Fruit fly (Drosophila melanogaster): ENCODE results near the gene Uch.

Uch gene

DNA sequence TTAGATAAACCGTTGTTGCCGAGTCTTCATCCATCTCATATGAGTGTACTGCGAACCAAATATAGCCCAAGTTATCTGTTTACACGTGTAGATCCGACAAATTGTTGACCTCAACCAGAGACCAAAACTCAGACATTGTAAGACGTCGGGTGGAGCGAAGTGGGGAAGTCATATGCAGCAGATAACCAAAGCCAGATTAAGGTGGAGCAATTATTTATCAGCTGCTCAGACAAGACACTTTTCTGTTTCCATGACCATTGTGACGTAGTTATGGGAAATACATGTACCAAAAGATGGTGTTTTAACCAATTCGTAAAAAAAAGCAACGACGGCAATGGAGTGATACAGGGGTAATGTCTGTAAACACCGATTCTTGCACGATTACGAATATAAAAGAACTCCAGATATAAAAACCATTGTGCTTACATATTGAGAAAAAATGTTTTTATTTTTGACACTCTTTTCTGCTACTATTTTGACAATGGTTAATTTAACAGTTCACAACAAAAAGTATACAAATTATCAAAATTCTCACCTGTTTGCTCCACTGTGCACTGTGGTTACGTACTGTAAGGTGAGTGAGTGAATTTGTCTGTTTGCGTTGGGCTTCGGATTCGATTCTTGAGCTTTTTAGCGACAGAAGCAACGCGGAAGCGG, 36.6 kb downstream of the Uch start (continued):
- TF ChIP-seq CG10543 (GFP tag; optimal IDR thresholded peaks at IDR 0.05): peak; percentile 16
- no peak for TF ChIP-seq CG7745 (tag; optimal IDR thresholded peaks at IDR 0.05)
- peak; percentile 32; the same call in 1 of the 2 replicates for TF ChIP-seq Ptx1 (GFP tag; IDR thresholded peaks at IDR 0.05)
- no peak for TF ChIP-seq pan (optimal IDR thresholded peaks at IDR 0.05)
- peak in 1 of 2 experiments; percentile 54 for TF ChIP-seq pan (GFP tag; optimal IDR thresholded peaks at IDR 0.05 in 1 of 2, IDR thresholded peaks at IDR 0.05 in 1 of 2)
- TF ChIP-seq unc-4 (GFP tag; IDR thresholded peaks at IDR 0.05; ENCODE audit: partially characterized antibody): no peak
- no peak for TF ChIP-seq CG16779 (GFP tag; IDR thresholded peaks at IDR 0.05)
- TF ChIP-seq Abd-B (GFP tag; optimal IDR thresholded peaks at IDR 0.05): no peak
- TF ChIP-seq zfh2 (GFP tag; optimal IDR thresholded peaks at IDR 0.05): peak; percentile 40
- TF ChIP-seq CG30403 (GFP tag; optimal IDR thresholded peaks at IDR 0.05): peak; percentile 56
- no peak for TF ChIP-seq Kr (GFP tag; optimal IDR thresholded peaks at IDR 0.05)
- no peak for TF ChIP-seq Lhr (GFP tag; optimal IDR thresholded peaks at IDR 0.05)
- TF ChIP-seq Doc3 (GFP tag; IDR thresholded peaks at IDR 0.05; ENCODE audit: partially characterized antibody): no peak
- no peak for TF ChIP-seq gsb-n (tag; optimal IDR thresholded peaks at IDR 0.05)
- no peak for TF ChIP-seq CG8765 (GFP tag; IDR thresholded peaks at IDR 0.05)
- no peak for TF ChIP-seq sc (optimal IDR thresholded peaks at IDR 0.05)
- no peak for TF ChIP-seq sc (GFP tag; optimal IDR thresholded peaks at IDR 0.05)
- TF ChIP-seq CG6175 (GFP tag; IDR thresholded peaks at IDR 0.05): no peak

DNA sequence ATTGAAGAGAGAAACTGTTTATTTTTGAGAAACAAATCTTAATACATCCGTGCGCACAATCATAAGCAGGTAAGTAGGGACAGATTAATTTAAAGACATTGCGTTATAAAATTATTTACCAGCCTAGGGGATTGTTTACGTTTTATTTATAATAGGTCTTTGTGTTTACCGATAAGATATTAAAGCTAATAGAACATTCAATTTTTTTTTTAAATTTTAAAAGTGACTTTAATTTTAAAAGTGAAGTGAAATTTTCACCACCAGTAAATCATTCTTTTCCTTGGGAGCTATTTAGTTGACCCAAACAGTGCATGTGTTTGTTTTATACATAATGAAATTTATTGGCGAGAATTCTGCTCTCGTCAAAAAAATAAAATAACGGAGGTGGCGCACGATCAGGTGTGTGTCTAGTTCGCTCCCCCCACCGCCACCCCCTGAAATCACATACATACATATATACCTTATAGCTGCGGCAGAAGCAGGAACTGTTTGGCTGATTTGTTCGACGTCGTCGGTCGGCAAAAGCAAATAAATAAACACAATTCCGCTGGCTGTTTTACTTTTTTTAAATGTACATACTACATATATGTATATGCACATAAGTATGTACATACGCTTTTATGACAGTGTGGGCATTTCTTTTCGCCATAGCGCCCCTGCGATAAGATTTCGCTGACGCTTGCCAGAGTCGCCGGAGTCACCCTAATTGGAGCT, 37.9 kb downstream of the Uch start:
- TF ChIP-seq CG8359 (GFP tag; optimal IDR thresholded peaks at IDR 0.05; ENCODE audit: borderline replicate concordance): no peak
- TF ChIP-seq PHDP (tag; optimal IDR thresholded peaks at IDR 0.05): peak; percentile 70
- no peak for TF ChIP-seq E2f1 (GFP tag; IDR thresholded peaks at IDR 0.05)
- TF ChIP-seq ap (GFP tag; IDR thresholded peaks at IDR 0.05): no peak
- TF ChIP-seq CG18262 (tag; optimal IDR thresholded peaks at IDR 0.05): peak; percentile 48
- no peak for TF ChIP-seq CG10959 (GFP tag; IDR thresholded peaks at IDR 0.05)
- peak; percentile 36 for TF ChIP-seq CG10209 (GFP tag; optimal IDR thresholded peaks at IDR 0.05)
- no peak for TF ChIP-seq vnd (GFP tag; IDR thresholded peaks at IDR 0.05; ENCODE audit: partially characterized antibody)
- no peak for TF ChIP-seq Scr (GFP tag; IDR thresholded peaks at IDR 0.05; ENCODE audit: partially characterized antibody)
- no peak for TF ChIP-seq CG4854 (GFP tag; optimal IDR thresholded peaks at IDR 0.05)
- peak; percentile 43; the same call in 1 of the 2 replicates for TF ChIP-seq wdn (GFP tag; IDR thresholded peaks at IDR 0.05)
- TF ChIP-seq Ets97D (GFP tag; optimal IDR thresholded peaks at IDR 0.05): no peak
- 0 out of 2 replicates have a peak, but pooled peaks have one; percentile 45 for TF ChIP-seq toy (GFP tag; IDR thresholded peaks at IDR 0.05)
- peak; percentile 5 for TF ChIP-seq CG12299 (tag; optimal IDR thresholded peaks at IDR 0.05)
- no peak for TF ChIP-seq zfh1 (GFP tag; IDR thresholded peaks at IDR 0.05)
- peak; percentile 34 for TF ChIP-seq bab2 (GFP tag; optimal IDR thresholded peaks at IDR 0.05)
- TF ChIP-seq pfk (GFP tag; optimal IDR thresholded peaks at IDR 0.05): no peak
- no peak for TF ChIP-seq CG31388 (GFP tag; optimal IDR thresholded peaks at IDR 0.05)
- no peak for TF ChIP-seq slou (GFP tag; optimal IDR thresholded peaks at IDR 0.05)
- TF ChIP-seq CrebB (tag; optimal IDR thresholded peaks at IDR 0.05): no peak
- TF ChIP-seq Med (GFP tag): peak; percentile 83
- peak in 1 of 2 experiments; percentile 77 for TF ChIP-seq Hr51 (GFP tag; optimal IDR thresholded peaks at IDR 0.05)
- no peak for TF ChIP-seq Ets65A (GFP tag)
- TF ChIP-seq CG15514 (GFP tag; optimal IDR thresholded peaks at IDR 0.05): peak; percentile 49
- peak; percentile 18 for TF ChIP-seq CG15696 (tag; optimal IDR thresholded peaks at IDR 0.05)
- peak; percentile 71 for TF ChIP-seq CG13424 (tag; optimal IDR thresholded peaks at IDR 0.05)
- TF ChIP-seq Fer1 (GFP tag; optimal IDR thresholded peaks at IDR 0.05): peak; percentile 71
- TF ChIP-seq nmo (GFP tag; optimal IDR thresholded peaks at IDR 0.05): peak; percentile 51
- TF ChIP-seq CG15601 (tag; optimal IDR thresholded peaks at IDR 0.05): peak; percentile 2
- TF ChIP-seq aop (GFP tag; IDR thresholded peaks at IDR 0.05): peak; percentile 76; the same call in 1 of the 2 replicates
